2 worm cellular contexts compared by ENCODE assay signal in the genomic region with DNA sequence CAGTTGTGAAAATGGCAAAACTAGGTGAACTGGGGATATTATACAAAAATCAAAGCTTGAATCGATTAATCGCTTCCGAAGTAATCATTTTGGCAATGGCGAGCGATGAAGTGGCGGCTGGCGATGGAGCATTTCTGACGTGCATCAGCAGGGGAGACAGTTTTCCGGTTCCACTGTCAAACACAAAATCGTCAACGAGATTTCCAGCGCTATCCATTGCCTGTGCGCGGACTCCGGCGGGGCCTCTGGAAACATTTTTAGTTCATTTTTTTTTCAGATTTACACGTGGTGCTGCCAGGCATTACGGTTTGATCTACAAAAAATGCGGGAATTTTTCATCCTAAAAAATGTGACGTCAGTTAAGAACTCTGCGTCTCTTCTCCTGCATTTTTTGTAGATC.
A peak's percentile ranks its signal among the peaks of the same experiment; 100 is the strongest.
TF ChIP-seq lines count a peak whose summit lies in the region.

No protein-coding gene starts in this region.

TF ChIP-seq in whole organism, L4 larva, 104 proteins besides CTCF, POLR2A, EP300 and RAD21:
- TF ChIP-seq ctbp-1 (GFP tag; IDR thresholded peaks at IDR 0.05; lab: Robert Waterston, UW) (no peak), mxl-3 (GFP tag; optimal IDR thresholded peaks at IDR 0.05; lab: Kevin White, UChicago) (no peak), ceh-62 (tag; optimal IDR thresholded peaks at IDR 0.05; lab: Kevin White, UChicago) (no peak), T20F7.1 (GFP tag; optimal IDR thresholded peaks at IDR 0.05; lab: Kevin White, UChicago) (no peak), lsy-2 (tag; optimal IDR thresholded peaks at IDR 0.05; lab: Kevin White, UChicago) (no peak), tra-1 (GFP tag; IDR thresholded peaks at IDR 0.05; lab: Robert Waterston, UW) (peak; percentile 6; the same call in 1 of the 2 replicates), hif-1 (tag; optimal IDR thresholded peaks at IDR 0.05; lab: Kevin White, UChicago) (no peak), snpc-4 (tag; optimal IDR thresholded peaks at IDR 0.05; lab: Kevin White, UChicago) (no peak)

TF ChIP-seq in whole organism, young adult, 124 proteins besides CTCF, POLR2A, EP300 and RAD21:
- TF ChIP-seq nfya-1 (tag; optimal IDR thresholded peaks at IDR 0.05; lab: Kevin White, UChicago; ENCODE audit: borderline replicate concordance, insufficient read depth): no peak
- no peak for TF ChIP-seq lag-1 (GFP tag; IDR thresholded peaks at IDR 0.05; lab: Robert Waterston, UW)
- TF ChIP-seq cebp-2 (GFP tag; IDR thresholded peaks at IDR 0.05; lab: Robert Waterston, UW): no peak
- peak; percentile 63; the same call in 1 of the 2 replicates for TF ChIP-seq Y53G8AR.9 (GFP tag; conservative IDR thresholded peaks at IDR 0.05; lab: Robert Waterston, UW)
- TF ChIP-seq egl-44 (GFP tag; IDR thresholded peaks at IDR 0.05; lab: Robert Waterston, UW): no peak
- no peak for TF ChIP-seq F39B2.1 (GFP tag; IDR thresholded peaks at IDR 0.05; lab: Robert Waterston, UW)
- 0 out of 2 replicates have a peak, but pooled peaks have one; percentile 14 for TF ChIP-seq C06A6.2 (GFP tag; conservative IDR thresholded peaks at IDR 0.05; lab: Robert Waterston, UW)
- 0 out of 2 replicates have a peak, but pooled peaks have one; percentile 10 for TF ChIP-seq nfyb-1 (GFP tag; IDR thresholded peaks at IDR 0.05; lab: Robert Waterston, UW)
- no peak for TF ChIP-seq nhr-179 (tag; optimal IDR thresholded peaks at IDR 0.05; lab: Kevin White, UChicago)
- TF ChIP-seq Y95B8A.8 (GFP tag; IDR thresholded peaks at IDR 0.05; lab: Robert Waterston, UW): 0 out of 2 replicates have a peak, but pooled peaks have one; percentile 5
- 0 out of 2 replicates have a peak, but pooled peaks have one; percentile 60 for TF ChIP-seq ztf-25 (GFP tag; IDR thresholded peaks at IDR 0.05; lab: Robert Waterston, UW)
